Worm (Caenorhabditis elegans) whole organism, young adult: Measurements from ENCODE around the gene K09C6.2.

Experiments used
- B0019.2 ChIP-seq: fragments of 200-800 bp; sonication (Bioruptor generic); conservative IDR thresholded peaks from 2 replicates; pipeline ENCODE4 v1.3.6; 2022; ENCODE audit warnings: missing genetic modification reagents, missing genetic modification characterization, missing compliant biosample characterization
- F52B5.7 ChIP-seq: sonication (generic microtip); optimal IDR thresholded peaks from 2 replicates; lab custom pipeline; 2016; ENCODE audit warnings: mild to moderate bottlenecking, missing genetic modification characterization, missing compliant biosample characterization
- K12H6.12 ChIP-seq: fragments of 200-800 bp; sonication (Bioruptor generic); optimal IDR thresholded peaks from 2 replicates; lab custom pipeline; 2018; ENCODE audit warnings: mild to moderate bottlenecking, missing genetic modification characterization, missing compliant biosample characterization
- Y53F4B.3 ChIP-seq: fragments of 200-800 bp; sonication (Bioruptor generic); IDR thresholded peaks from 2 replicates; pipeline ENCODE4 v1.3.6; 2022; ENCODE audit warnings: missing genetic modification reagents, missing genetic modification characterization, missing compliant biosample characterization
- Y95B8A.8 ChIP-seq: fragments of 200-800 bp; sonication (Bioruptor generic); IDR thresholded peaks from 2 replicates; pipeline ENCODE4 v1.3.6; 2022; ENCODE audit warnings: missing genetic modification reagents, missing genetic modification characterization, missing compliant biosample characterization
- ama-1 ChIP-seq, 3 experiments: fragments of 150-350 bp in 1 of 3; sonication (generic microtip) in 2 of 3; optimal IDR thresholded peaks; 2 replicates each; lab custom pipeline; 2014 to 2018; ENCODE audit warnings: missing biosample characterization in 2 of 3, missing genetic modification characterization in 2 of 3, missing genetic modification reagents in 2 of 3
- aptf-3 ChIP-seq: fragments of 200-800 bp; sonication (Bioruptor generic); IDR thresholded peaks from 2 replicates; pipeline ENCODE4 v1.3.6; 2022; ENCODE audit warnings: missing genetic modification characterization, missing compliant biosample characterization
- athp-1 ChIP-seq: sonication (generic microtip); optimal IDR thresholded peaks from 2 replicates; lab custom pipeline; 2017; ENCODE audit warnings: mild to moderate bottlenecking, missing genetic modification characterization, missing compliant biosample characterization
- attf-3 ChIP-seq: fragments of 200-800 bp; sonication (Bioruptor generic); conservative IDR thresholded peaks from 2 replicates; pipeline ENCODE4 v1.3.6; 2022; ENCODE audit warnings: missing genetic modification reagents, missing genetic modification characterization, missing compliant biosample characterization
- attf-6 ChIP-seq: fragments of 200-800 bp; sonication (Bioruptor generic); IDR thresholded peaks from 2 replicates; pipeline ENCODE4 v1.3.6; 2022; ENCODE audit warnings: missing genetic modification reagents, missing genetic modification characterization, missing compliant biosample characterization
- ccch-3 ChIP-seq: fragments of 200-800 bp; sonication (Bioruptor generic); optimal IDR thresholded peaks from 2 replicates; lab custom pipeline; 2018; ENCODE audit warnings: mild to moderate bottlenecking, missing genetic modification characterization, missing compliant biosample characterization
- egl-18 ChIP-seq: fragments of 200-800 bp; sonication (Bioruptor generic); IDR thresholded peaks from 2 replicates; pipeline ENCODE4 v1.3.6; 2022; ENCODE audit warnings: missing genetic modification reagents, missing genetic modification characterization, missing compliant biosample characterization
- ets-4 ChIP-seq: fragments of 200-800 bp; sonication (Bioruptor generic); optimal IDR thresholded peaks from 2 replicates; lab custom pipeline; 2018; ENCODE audit warnings: mild to moderate bottlenecking, missing genetic modification characterization, missing compliant biosample characterization
- fkh-3 ChIP-seq: sonication (generic microtip); optimal IDR thresholded peaks from 2 replicates; lab custom pipeline; 2016; ENCODE audit warnings: mild to moderate bottlenecking, missing genetic modification characterization, missing compliant biosample characterization
- hmg-1.2 ChIP-seq: fragments of 200-800 bp; sonication (Bioruptor generic); IDR thresholded peaks from 2 replicates; pipeline ENCODE4 v1.3.6; 2022; ENCODE audit warnings: missing genetic modification reagents, missing genetic modification characterization, missing compliant biosample characterization
- let-526 ChIP-seq: fragments of 200-800 bp; sonication (Bioruptor generic); IDR thresholded peaks from 2 replicates; pipeline ENCODE4 v1.3.6; 2022; ENCODE audit warnings: missing genetic modification reagents, missing genetic modification characterization, missing compliant biosample characterization
- lin-26 ChIP-seq: fragments of 200-800 bp; sonication (Bioruptor generic); IDR thresholded peaks from 2 replicates; pipeline ENCODE4 v1.3.6; 2022; ENCODE audit warnings: missing genetic modification reagents, missing genetic modification characterization, missing compliant biosample characterization
- lin-35 ChIP-seq, 3 experiments: fragments of 150-350 bp in 2 of 3; sonication (generic microtip) in 1 of 3; optimal IDR thresholded peaks; 2 replicates each; lab custom pipeline; 2014 to 2018; ENCODE audit warnings: missing biosample characterization in 3 of 3, missing genetic modification characterization in 3 of 3, missing genetic modification reagents in 3 of 3
- lin-40 ChIP-seq: sonication (generic microtip); optimal IDR thresholded peaks from 2 replicates; lab custom pipeline; 2016; ENCODE audit warnings: missing genetic modification characterization, mild to moderate bottlenecking, missing compliant biosample characterization, missing genotype, missing genetic modification reagents
- lir-1 ChIP-seq: fragments of 200-800 bp; sonication (Bioruptor generic); conservative IDR thresholded peaks from 2 replicates; pipeline ENCODE4 v1.3.6; 2022; ENCODE audit warnings: missing genetic modification reagents, missing genetic modification characterization, missing compliant biosample characterization
- lsl-1 ChIP-seq: fragments of 200-800 bp; sonication (Bioruptor generic); optimal IDR thresholded peaks from 2 replicates; lab custom pipeline; 2018; ENCODE audit warnings: mild to moderate bottlenecking, missing genetic modification characterization, moderate library complexity, missing compliant biosample characterization
- madf-10 ChIP-seq: sonication (generic microtip); optimal IDR thresholded peaks from 2 replicates; lab custom pipeline; 2016; ENCODE audit warnings: mild to moderate bottlenecking, missing genetic modification characterization, missing compliant biosample characterization
- madf-8 ChIP-seq: fragments of 200-800 bp; sonication (Bioruptor generic); conservative IDR thresholded peaks from 2 replicates; pipeline ENCODE4 v1.3.6; 2022; ENCODE audit warnings: missing genetic modification reagents, missing genetic modification characterization, missing compliant biosample characterization
- mel-28 ChIP-seq: sonication (generic microtip); optimal IDR thresholded peaks from 2 replicates; lab custom pipeline; 2016; ENCODE audit warnings: borderline replicate concordance, mild to moderate bottlenecking, missing genetic modification characterization, missing compliant biosample characterization
- mes-4 ChIP-seq: sonication (generic microtip); optimal IDR thresholded peaks from 2 replicates; lab custom pipeline; 2016; ENCODE audit warnings: missing genotype, missing genetic modification characterization, missing compliant biosample characterization
- nfya-1 ChIP-seq: sonication (generic microtip); optimal IDR thresholded peaks from 2 replicates; lab custom pipeline; 2017; ENCODE audit warnings: antibody characterized with exemption, missing compliant biosample characterization, missing genetic modification characterization, borderline replicate concordance; ENCODE audit not compliant: insufficient read depth
- nhr-179 ChIP-seq: sonication (generic microtip); optimal IDR thresholded peaks from 2 replicates; lab custom pipeline; 2016; ENCODE audit warnings: mild to moderate bottlenecking, missing genetic modification characterization, missing compliant biosample characterization
- nhr-27 ChIP-seq: fragments of 200-800 bp; sonication (Bioruptor generic); optimal IDR thresholded peaks from 2 replicates; lab custom pipeline; 2018; ENCODE audit warnings: mild to moderate bottlenecking, missing genetic modification characterization, moderate library complexity, missing compliant biosample characterization
- nhr-90 ChIP-seq: sonication (generic microtip); optimal IDR thresholded peaks from 2 replicates; lab custom pipeline; 2016; ENCODE audit warnings: missing genotype, mild to moderate bottlenecking, missing genetic modification characterization, missing compliant biosample characterization
- pbrm-1 ChIP-seq: fragments of 200-800 bp; sonication (Bioruptor generic); IDR thresholded peaks from 2 replicates; pipeline ENCODE4 v1.3.6; 2022; ENCODE audit warnings: missing genetic modification reagents, missing genetic modification characterization, missing compliant biosample characterization
- rcor-1 ChIP-seq: fragments of 200-800 bp; sonication (Bioruptor generic); IDR thresholded peaks from 2 replicates; pipeline ENCODE4 v1.3.6; 2022; ENCODE audit warnings: missing genetic modification reagents, missing genetic modification characterization, missing compliant biosample characterization
- sdz-38 ChIP-seq: sonication (generic microtip); optimal IDR thresholded peaks from 2 replicates; lab custom pipeline; 2016; ENCODE audit warnings: missing genotype, missing genetic modification characterization, missing compliant biosample characterization
- sea-2 ChIP-seq: fragments of 200-800 bp; sonication (Bioruptor generic); IDR thresholded peaks from 2 replicates; pipeline ENCODE4 v1.3.6; 2022; ENCODE audit warnings: missing genetic modification characterization, missing compliant biosample characterization
- snpc-1.3 ChIP-seq: sonication (generic microtip); optimal IDR thresholded peaks from 2 replicates; lab custom pipeline; 2017; ENCODE audit warnings: missing genetic modification characterization, mild to moderate bottlenecking, missing compliant biosample characterization, antibody characterized with exemption, moderate library complexity, missing genotype, missing genetic modification reagents; ENCODE audit not compliant: insufficient read depth
- sptf-2 ChIP-seq: fragments of 200-800 bp; sonication (Bioruptor generic); optimal IDR thresholded peaks from 2 replicates; lab custom pipeline; 2018; ENCODE audit warnings: mild to moderate bottlenecking, missing genetic modification characterization, missing compliant biosample characterization
- tbp1 ChIP-seq: fragments of 200-800 bp; sonication (Bioruptor generic); optimal IDR thresholded peaks from 2 replicates; lab custom pipeline; 2018; ENCODE audit warnings: mild to moderate bottlenecking, missing genetic modification characterization, missing compliant biosample characterization
- tlf-1 ChIP-seq: fragments of 200-800 bp; sonication (Bioruptor generic); optimal IDR thresholded peaks from 2 replicates; lab custom pipeline; 2018; ENCODE audit warnings: mild to moderate bottlenecking, missing genetic modification characterization, missing compliant biosample characterization
- zfh-2 ChIP-seq: fragments of 200-800 bp; sonication (Bioruptor generic); conservative IDR thresholded peaks from 2 replicates; pipeline ENCODE4 v1.3.6; 2022; ENCODE audit warnings: missing genetic modification reagents, missing genetic modification characterization, missing compliant biosample characterization
- zim-3 ChIP-seq: sonication (generic microtip); optimal IDR thresholded peaks from 2 replicates; lab custom pipeline; 2017; ENCODE audit warnings: mild to moderate bottlenecking, missing genetic modification characterization, moderate library complexity, missing compliant biosample characterization
- ztf-25 ChIP-seq: fragments of 200-800 bp; sonication (Bioruptor generic); IDR thresholded peaks from 2 replicates; pipeline ENCODE4 v1.3.6; 2022; ENCODE audit warnings: missing genetic modification reagents, missing genetic modification characterization, missing compliant biosample characterization

Gene K09C6.2

DNA sequence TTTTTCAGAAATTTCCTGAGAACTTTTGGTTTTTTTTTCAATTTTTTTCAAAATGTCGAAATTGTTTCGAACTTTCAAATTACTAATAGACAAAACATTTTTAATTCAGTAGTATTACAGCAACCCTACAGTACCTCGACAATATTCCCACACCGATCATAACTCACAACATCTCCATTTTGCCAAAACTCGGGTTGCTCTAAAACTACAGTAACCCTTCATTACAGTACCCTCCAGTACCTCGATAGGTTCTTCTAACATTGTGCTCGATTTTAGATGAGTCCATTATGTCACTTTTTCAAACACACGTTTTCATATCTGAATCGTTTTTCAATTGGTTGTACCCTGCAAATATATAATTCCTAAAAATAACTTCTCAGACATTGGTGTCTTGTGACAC lies 7.6 kb upstream of the K09C6.2 start:
- TF ChIP-seq athp-1 (no peak), tlf-1 (GFP tag; lab: Kevin White, UChicago) (no peak), lin-26 (GFP tag; lab: Robert Waterston, UW) (no peak), nfya-1 (tag; lab: Kevin White, UChicago) (no peak), sptf-2 (GFP tag; lab: Kevin White, UChicago) (no peak), Y53F4B.3 (GFP tag; lab: Robert Waterston, UW) (no peak), ztf-25 (GFP tag; lab: Robert Waterston, UW) (no peak), aptf-3 (GFP tag; lab: Robert Waterston, UW) (no peak), ama-1 (optimal IDR thresholded peaks at IDR 0.05; lab: Kevin White, UChicago) (no peak), ama-1 (GFP tag; optimal IDR thresholded peaks at IDR 0.05; lab: Kevin White, UChicago) (no peak), attf-6 (GFP tag; lab: Robert Waterston, UW) (no peak), attf-3 (GFP tag; lab: Robert Waterston, UW) (no peak), sdz-38 (no peak), zfh-2 (GFP tag; lab: Robert Waterston, UW) (no peak), mel-28 (tag; lab: Kevin White, UChicago) (no peak), egl-18 (GFP tag; lab: Robert Waterston, UW) (no peak)

DNA sequence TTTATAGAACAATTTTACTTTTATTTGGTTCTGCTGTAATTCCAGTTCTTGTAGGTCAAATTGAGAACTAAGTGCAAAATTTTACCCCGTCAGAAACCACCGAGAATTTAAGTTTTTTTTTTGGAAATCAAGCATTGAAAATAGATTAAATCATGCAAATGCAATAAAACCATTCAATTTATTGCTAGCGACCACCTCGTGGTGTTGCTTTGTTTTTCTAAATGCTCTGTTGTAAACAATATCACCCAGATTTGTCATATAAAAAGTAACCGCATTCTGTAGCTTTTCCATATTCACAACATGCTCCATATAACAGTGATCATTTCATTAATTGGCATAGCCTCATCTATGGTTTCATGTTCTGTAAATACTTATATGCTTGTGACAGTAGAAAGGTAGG lies 7.1 kb upstream of the K09C6.2 start, which contains the start of gene srbc-12:
Gene srbc-12, plus strand, starts transcription at position 301 of the 400 bp plus-strand sequence.
- TF ChIP-seq Y95B8A.8 (GFP tag; lab: Robert Waterston, UW), result no peak
- TF ChIP-seq hmg-1.2 (GFP tag; lab: Robert Waterston, UW), result no peak
- no peak for TF ChIP-seq zim-3 (tag; lab: Kevin White, UChicago)
- no peak for TF ChIP-seq mes-4 (tag; lab: Kevin White, UChicago)
- TF ChIP-seq K12H6.12 (tag; lab: Kevin White, UChicago), result no peak
- TF ChIP-seq madf-8, result no peak
- no peak for TF ChIP-seq madf-10 (tag; lab: Kevin White, UChicago)
- TF ChIP-seq F52B5.7 (tag; lab: Kevin White, UChicago), result no peak
- no peak for TF ChIP-seq pbrm-1
- no peak for TF ChIP-seq nhr-27
- TF ChIP-seq nhr-90, result no peak
- TF ChIP-seq ztf-25 (GFP tag; lab: Robert Waterston, UW), result no peak
- no peak for TF ChIP-seq rcor-1 (GFP tag; lab: Robert Waterston, UW)
- no peak for TF ChIP-seq ccch-3 (GFP tag; lab: Kevin White, UChicago)
- no peak for TF ChIP-seq lir-1 (GFP tag; lab: Robert Waterston, UW)
- no peak for TF ChIP-seq ama-1 (optimal IDR thresholded peaks at IDR 0.05; lab: Kevin White, UChicago)
- no peak for TF ChIP-seq ama-1 (GFP tag; optimal IDR thresholded peaks at IDR 0.05; lab: Kevin White, UChicago)

DNA sequence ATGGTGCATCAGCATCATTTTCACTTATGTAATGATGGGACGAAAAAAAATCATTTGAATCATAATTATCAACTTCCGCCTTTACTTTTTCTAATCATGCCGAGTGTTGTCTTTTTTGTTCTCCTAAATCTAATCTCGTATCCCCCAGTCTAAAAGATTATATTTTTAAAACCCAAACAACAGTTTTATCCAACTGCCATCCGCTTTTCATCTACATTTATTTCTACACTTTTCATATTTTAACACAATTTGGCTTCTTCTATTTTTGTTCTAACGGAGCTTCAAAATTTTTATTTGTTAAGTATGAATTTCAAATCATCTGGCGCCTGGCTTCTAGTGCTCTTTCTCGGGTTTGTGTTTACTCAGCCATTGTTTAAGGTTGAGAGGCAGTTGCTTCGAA lies 4.5 kb upstream of the K09C6.2 start, which contains the start of gene K09C6.3:
Gene K09C6.3, plus strand, starts transcription at position 301 of the 400 bp plus-strand sequence.
- TF ChIP-seq B0019.2 (GFP tag; lab: Robert Waterston, UW), result no peak
- no peak for TF ChIP-seq nfya-1 (tag; lab: Kevin White, UChicago)
- no peak for TF ChIP-seq nhr-179
- TF ChIP-seq let-526, result no peak
- TF ChIP-seq sea-2, result no peak
- no peak for TF ChIP-seq lsl-1 (GFP tag; lab: Kevin White, UChicago)
- no peak for TF ChIP-seq tbp1 (GFP tag; lab: Kevin White, UChicago)
- no peak for TF ChIP-seq nhr-27
- TF ChIP-seq lin-35 (GFP tag; optimal IDR thresholded peaks at IDR 0.05; lab: Kevin White, UChicago), result no peak
- TF ChIP-seq lin-40, result no peak
- no peak for TF ChIP-seq sptf-2 (GFP tag; lab: Kevin White, UChicago)
- TF ChIP-seq ccch-3 (GFP tag; lab: Kevin White, UChicago), result no peak
- TF ChIP-seq snpc-1.3 (tag; lab: Kevin White, UChicago), result no peak
- no peak for TF ChIP-seq ets-4 (GFP tag; lab: Kevin White, UChicago)
- no peak for TF ChIP-seq lir-1 (GFP tag; lab: Robert Waterston, UW)
- TF ChIP-seq fkh-3, result no peak
